Fruit fly (Drosophila melanogaster) whole organism, embryonic: ENCODE data around the gene CG4004.
A peak's percentile ranks its signal among the peaks of the same experiment; 100 is the strongest.

Experiments used
- Atf-2 ChIP-seq: fragments of 200-800 bp; sonication (Bioruptor generic); optimal IDR thresholded peaks from 2 replicates; lab custom pipeline; 2016; ENCODE audit warnings: missing biosample characterization, missing genetic modification characterization
- CG10267 ChIP-seq: fragments of 200-800 bp; sonication (Bioruptor generic); optimal IDR thresholded peaks from 2 replicates; lab custom pipeline; 2018; ENCODE audit warnings: missing biosample characterization, mild to moderate bottlenecking, missing genetic modification characterization, moderate library complexity
- CG10431 ChIP-seq: fragments of 200-800 bp; sonication (Bioruptor generic); optimal IDR thresholded peaks from 3 replicates; lab custom pipeline; 2018; ENCODE audit warnings: missing biosample characterization, mild to moderate bottlenecking, missing genetic modification characterization
- CG10462 ChIP-seq: fragments of 200-800 bp; sonication (Bioruptor generic); optimal IDR thresholded peaks from 2 replicates; lab custom pipeline; 2016; ENCODE audit warnings: missing biosample characterization, missing genetic modification characterization
- CG11560 ChIP-seq: fragments of 200-800 bp; sonication (Bioruptor generic); IDR thresholded peaks from 3 replicates; pipeline ENCODE4 v1.3.6; 2022; ENCODE audit warnings: missing biosample characterization, missing genetic modification characterization
- CG11723 ChIP-seq: fragments of 200-800 bp; sonication (Bioruptor generic); optimal IDR thresholded peaks from 2 replicates; lab custom pipeline; 2017; ENCODE audit warnings: missing biosample characterization, mild to moderate bottlenecking, missing genetic modification characterization
- CG12219 ChIP-seq: fragments of 200-800 bp; sonication (Bioruptor generic); optimal IDR thresholded peaks from 3 replicates; lab custom pipeline; 2018; ENCODE audit warnings: missing biosample characterization, mild to moderate bottlenecking, missing genetic modification characterization
- CG14441 ChIP-seq: fragments of 200-800 bp; sonication (Bioruptor generic); IDR thresholded peaks from 2 replicates; pipeline ENCODE4 v1.3.6; 2022; ENCODE audit warnings: missing biosample characterization, missing genetic modification characterization
- CG1529 ChIP-seq: fragments of 200-800 bp; sonication (Bioruptor generic); optimal IDR thresholded peaks from 3 replicates; lab custom pipeline; 2018; ENCODE audit warnings: missing biosample characterization, missing genetic modification characterization
- CG15696 ChIP-seq: fragments of 200-800 bp; sonication (Bioruptor generic); optimal IDR thresholded peaks from 2 replicates; lab custom pipeline; 2019; ENCODE audit warnings: missing biosample characterization, mild to moderate bottlenecking, missing genetic modification characterization, moderate library complexity
- CG18619 ChIP-seq: fragments of 200-800 bp; sonication (Bioruptor generic); optimal IDR thresholded peaks from 3 replicates; lab custom pipeline; 2017; ENCODE audit warnings: missing biosample characterization, mild to moderate bottlenecking, missing genetic modification characterization
- CG18764 ChIP-seq: fragments of 200-800 bp; sonication (Bioruptor generic); optimal IDR thresholded peaks from 3 replicates; lab custom pipeline; 2016; ENCODE audit warnings: missing biosample characterization, missing genetic modification characterization
- CG2712 ChIP-seq: fragments of 200-800 bp; optimal IDR thresholded peaks from 3 replicates; lab custom pipeline; 2019; ENCODE audit warnings: missing biosample characterization, mild to moderate bottlenecking, missing genetic modification characterization, moderate library complexity
- CG30403 ChIP-seq: fragments of 200-800 bp; sonication (Bioruptor generic); optimal IDR thresholded peaks from 3 replicates; lab custom pipeline; 2016; ENCODE audit warnings: missing biosample characterization, missing genetic modification characterization
- CG4282 ChIP-seq: fragments of 200-800 bp; sonication (Bioruptor generic); optimal IDR thresholded peaks from 2 replicates; lab custom pipeline; 2016; ENCODE audit warnings: missing biosample characterization, missing genetic modification characterization
- CG4404 ChIP-seq: fragments of 200-800 bp; sonication (Bioruptor generic); IDR thresholded peaks from 2 replicates; pipeline ENCODE4 v1.3.6; 2022; ENCODE audit warnings: missing biosample characterization, missing genetic modification characterization
- CG6683 ChIP-seq: fragments of 200-800 bp; sonication (Bioruptor generic); optimal IDR thresholded peaks from 2 replicates; lab custom pipeline; 2017; ENCODE audit warnings: missing biosample characterization, mild to moderate bottlenecking, missing genetic modification characterization, missing genetic modification reagents
- CG9609 ChIP-seq: fragments of 200-800 bp; sonication (Bioruptor generic); optimal IDR thresholded peaks from 3 replicates; lab custom pipeline; 2016; ENCODE audit warnings: missing biosample characterization, missing genetic modification characterization
- CoRest ChIP-seq: fragments of 200-800 bp; sonication (Bioruptor generic); optimal IDR thresholded peaks from 3 replicates; lab custom pipeline; 2018; ENCODE audit warnings: missing biosample characterization, mild to moderate bottlenecking, missing genetic modification characterization, moderate library complexity
- Dbx ChIP-seq: fragments of 200-800 bp; sonication (Bioruptor generic); IDR thresholded peaks from 3 replicates; pipeline ENCODE4 v1.3.6; 2022; ENCODE audit warnings: missing biosample characterization, missing genetic modification characterization
- E2f2 ChIP-seq: fragments of 200-800 bp; sonication (Bioruptor generic); IDR thresholded peaks from 2 replicates; pipeline ENCODE4 v1.3.6; 2022; ENCODE audit warnings: missing biosample characterization, missing genetic modification characterization
- Fer2 ChIP-seq: fragments of 200-800 bp; sonication (Bioruptor generic); optimal IDR thresholded peaks from 2 replicates; lab custom pipeline; 2018; ENCODE audit warnings: missing biosample characterization, mild to moderate bottlenecking, missing genetic modification characterization, moderate library complexity
- Hey ChIP-seq: fragments of 200-800 bp; sonication (Bioruptor generic); optimal IDR thresholded peaks from 3 replicates; lab custom pipeline; 2018; ENCODE audit warnings: missing biosample characterization, mild to moderate bottlenecking, missing genetic modification characterization
- Hmr ChIP-seq: fragments of 200-800 bp; sonication (Bioruptor generic); optimal IDR thresholded peaks from 3 replicates; lab custom pipeline; 2017; ENCODE audit warnings: mild to moderate bottlenecking, missing biosample characterization, missing genetic modification reagents, missing genetic modification characterization
- Hmx ChIP-seq: fragments of 200-800 bp; sonication (Bioruptor generic); optimal IDR thresholded peaks from 2 replicates; lab custom pipeline; 2016; ENCODE audit warnings: missing biosample characterization, missing genetic modification characterization
- NC2α ChIP-seq: fragments of 200-800 bp; sonication (Bioruptor generic); optimal IDR thresholded peaks from 2 replicates; lab custom pipeline; 2016; ENCODE audit warnings: missing biosample characterization, missing genetic modification characterization
- Opbp ChIP-seq: fragments of 200-800 bp; sonication (Bioruptor generic); IDR thresholded peaks from 3 replicates; pipeline ENCODE4 v1.3.6; 2022; ENCODE audit warnings: missing biosample characterization, missing genetic modification characterization; ENCODE audit not compliant: partially characterized antibody
- Optix ChIP-seq: fragments of 200-800 bp; sonication (Bioruptor generic); IDR thresholded peaks from 3 replicates; pipeline ENCODE4 v1.3.6; 2022; ENCODE audit warnings: missing biosample characterization, missing genetic modification characterization
- Ravus ChIP-seq: fragments of 200-800 bp; sonication (Bioruptor generic); IDR thresholded peaks from 2 replicates; pipeline ENCODE4 v1.3.6; 2022; ENCODE audit warnings: missing biosample characterization, missing genetic modification characterization
- Rfx ChIP-seq: fragments of 200-800 bp; sonication (Bioruptor generic); IDR thresholded peaks from 2 replicates; pipeline ENCODE4 v1.3.6; 2022; ENCODE audit warnings: missing biosample characterization, missing genetic modification characterization
- Sry-δ ChIP-seq: fragments of 200-800 bp; sonication (Bioruptor generic); optimal IDR thresholded peaks from 2 replicates; lab custom pipeline; 2016; ENCODE audit warnings: missing biosample characterization, missing genetic modification characterization
- Usf ChIP-seq: fragments of 200-800 bp; sonication (Bioruptor generic); optimal IDR thresholded peaks from 2 replicates; lab custom pipeline; 2017; ENCODE audit warnings: missing genotype, missing biosample characterization, missing genetic modification characterization
- Xbp1 ChIP-seq: fragments of 200-800 bp; sonication (Bioruptor generic); optimal IDR thresholded peaks from 3 replicates; lab custom pipeline; 2016; ENCODE audit warnings: missing biosample characterization, mild to moderate bottlenecking, missing genetic modification characterization
- bbx ChIP-seq: fragments of 200-800 bp; sonication (Bioruptor generic); IDR thresholded peaks from 2 replicates; pipeline ENCODE4 v1.3.6; 2022; ENCODE audit warnings: missing biosample characterization, missing genetic modification characterization; ENCODE audit not compliant: partially characterized antibody
- bigmax ChIP-seq: fragments of 200-800 bp; sonication (Bioruptor generic); optimal IDR thresholded peaks from 2 replicates; lab custom pipeline; 2018; ENCODE audit warnings: missing biosample characterization, mild to moderate bottlenecking, missing genetic modification characterization
- caup ChIP-seq: fragments of 200-800 bp; sonication (Bioruptor generic); optimal IDR thresholded peaks from 3 replicates; lab custom pipeline; 2017; ENCODE audit warnings: missing biosample characterization, mild to moderate bottlenecking, missing genetic modification characterization, moderate library complexity; ENCODE audit not compliant: severe bottlenecking
- hbn ChIP-seq: fragments of 200-800 bp; sonication (Bioruptor generic); IDR thresholded peaks from 2 replicates; pipeline ENCODE4 v1.3.6; 2022; ENCODE audit warnings: missing biosample characterization, missing genetic modification characterization; ENCODE audit not compliant: partially characterized antibody
- her ChIP-seq: fragments of 200-800 bp; sonication (Bioruptor generic); optimal IDR thresholded peaks from 2 replicates; lab custom pipeline; 2016; ENCODE audit warnings: missing biosample characterization, missing genetic modification characterization
- insv ChIP-seq, 2 experiments: fragments of 200-800 bp; sonication (Bioruptor generic); optimal IDR thresholded peaks; 3 replicates each; lab custom pipeline; 2016 to 2018; ENCODE audit warnings: missing biosample characterization in 2 of 2, missing genetic modification characterization in 2 of 2
- klu ChIP-seq: fragments of 200-800 bp; sonication (Bioruptor generic); IDR thresholded peaks from 2 replicates; pipeline ENCODE4 v1.3.6; 2022; ENCODE audit warnings: missing biosample characterization, missing genetic modification characterization
- knrl ChIP-seq: fragments of 200-800 bp; sonication (Bioruptor generic); IDR thresholded peaks from 3 replicates; pipeline ENCODE4 v1.3.6; 2022; ENCODE audit warnings: missing biosample characterization, missing genetic modification characterization; ENCODE audit not compliant: partially characterized antibody
- org-1 ChIP-seq: fragments of 200-800 bp; sonication (Bioruptor generic); optimal IDR thresholded peaks from 2 replicates; lab custom pipeline; 2017; ENCODE audit warnings: missing biosample characterization, missing genetic modification characterization
- pfk ChIP-seq: fragments of 200-800 bp; sonication (Bioruptor generic); optimal IDR thresholded peaks from 2 replicates; lab custom pipeline; 2018; ENCODE audit warnings: missing biosample characterization, mild to moderate bottlenecking, missing genetic modification characterization, moderate library complexity
- pum ChIP-seq: fragments of 200-800 bp; sonication (Bioruptor generic); optimal IDR thresholded peaks from 2 replicates; lab custom pipeline; 2016; ENCODE audit warnings: missing biosample characterization, missing genetic modification characterization
- ranshi ChIP-seq: fragments of 200-800 bp; sonication (Bioruptor generic); IDR thresholded peaks from 2 replicates; pipeline ENCODE4 v1.3.6; 2022; ENCODE audit warnings: missing biosample characterization, missing genetic modification characterization
- row ChIP-seq: fragments of 200-800 bp; sonication (Bioruptor generic); IDR thresholded peaks from 3 replicates; pipeline ENCODE4 v1.3.6; 2022; ENCODE audit warnings: missing biosample characterization, missing genetic modification characterization
- schlank ChIP-seq: fragments of 200-800 bp; sonication (Bioruptor generic); optimal IDR thresholded peaks from 2 replicates; lab custom pipeline; 2018; ENCODE audit warnings: missing biosample characterization, mild to moderate bottlenecking, missing genetic modification characterization
- ttk ChIP-seq: fragments of 200-800 bp; sonication (Bioruptor generic); IDR thresholded peaks from 2 replicates; pipeline ENCODE4 v2.1.2; 2022; ENCODE audit warnings: missing biosample characterization, missing genetic modification characterization
- vfl ChIP-seq: fragments of 200-800 bp; sonication (Bioruptor generic); optimal IDR thresholded peaks from 2 replicates; lab custom pipeline; 2016; ENCODE audit warnings: missing biosample characterization, missing genetic modification characterization
- vvl ChIP-seq: fragments of 200-800 bp; sonication (Bioruptor generic); IDR thresholded peaks from 2 replicates; pipeline ENCODE4 v1.3.6; 2022; ENCODE audit warnings: missing biosample characterization, missing genetic modification characterization

Gene CG4004

DNA sequence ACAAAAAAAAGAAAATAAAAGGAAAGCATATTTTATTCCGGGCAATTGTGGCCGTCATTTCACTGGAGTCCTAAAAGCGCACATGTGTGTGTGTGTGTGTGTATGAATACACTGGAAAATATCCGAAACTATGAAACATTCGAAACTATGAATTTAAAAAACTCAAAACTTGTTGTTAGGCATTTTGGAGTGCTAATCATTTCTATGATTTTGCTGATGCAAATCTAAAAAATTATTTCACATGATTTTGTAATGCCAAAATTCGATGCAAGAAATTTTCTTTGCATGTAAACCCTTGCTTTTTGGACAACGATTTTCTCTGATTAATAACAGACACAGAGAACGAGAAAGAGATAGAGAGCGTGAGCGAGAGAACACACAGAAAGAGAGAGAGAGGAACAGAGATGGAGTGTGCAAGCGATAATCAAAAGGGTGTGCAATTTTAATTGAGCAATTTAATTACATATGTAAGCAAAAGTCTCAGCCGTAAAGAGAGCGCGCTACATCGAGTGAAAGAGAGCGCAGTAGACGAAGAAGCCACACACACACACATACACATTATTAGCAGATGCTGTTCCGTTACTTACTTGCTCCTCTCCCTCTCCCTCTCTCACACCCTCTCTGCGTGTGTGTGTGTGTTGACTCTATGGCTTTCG lies 44.8 kb upstream of the CG4004 start (continued):
- TF ChIP-seq Fer2 (tag; lab: Kevin White, UChicago) (no peak), CG12219 (no peak), her (GFP tag; lab: Kevin White, UChicago) (no peak), Rfx (GFP tag; lab: Robert Waterston, UW) (peak; percentile 39; the same call in 1 of the 2 replicates), pum (GFP tag; lab: Kevin White, UChicago) (peak; percentile 40), klu (GFP tag; lab: Robert Waterston, UW) (no peak), CG14441 (0 out of 2 replicates have a peak, but pooled peaks have one; percentile 20), Hmx (no peak), Usf (no peak), Atf-2 (GFP tag; lab: Kevin White, UChicago) (no peak), Sry-δ (no peak), vfl (GFP tag; lab: Kevin White, UChicago) (no peak), CG30403 (GFP tag; lab: Kevin White, UChicago) (peak; percentile 24), Xbp1 (GFP tag; lab: Kevin White, UChicago) (peak; percentile 18), CG9609 (GFP tag; lab: Kevin White, UChicago) (peak; percentile 19), CG6683 (GFP tag; lab: Kevin White, UChicago) (no peak), CG1529 (GFP tag; lab: Kevin White, UChicago) (no peak), bigmax (GFP tag; lab: Kevin White, UChicago) (no peak), CoRest (tag; lab: Kevin White, UChicago) (peak; percentile 43), CG4282 (GFP tag; lab: Kevin White, UChicago) (no peak), vvl (GFP tag; lab: Robert Waterston, UW) (peak; percentile 38; the same call in 1 of the 2 replicates), NC2α (GFP tag; lab: Kevin White, UChicago) (no peak), knrl (no peak), insv (GFP tag; optimal IDR thresholded peaks at IDR 0.05; lab: Kevin White, UChicago) (no peak), row (GFP tag; lab: Robert Waterston, UW) (peak; percentile 77), ttk (GFP tag; lab: Robert Waterston, UW) (0 out of 2 replicates have a peak, but pooled peaks have one; percentile 19), schlank (tag; lab: Kevin White, UChicago) (no peak), caup (peak; percentile 5), Hey (tag; lab: Kevin White, UChicago) (no peak), Optix (GFP tag; lab: Robert Waterston, UW) (no peak), Opbp (GFP tag; lab: Robert Waterston, UW) (no peak), CG15696 (tag; lab: Kevin White, UChicago) (peak; percentile 22), CG18619 (GFP tag; lab: Kevin White, UChicago) (no peak), hbn (GFP tag; lab: Robert Waterston, UW) (no peak), bbx (GFP tag; lab: Robert Waterston, UW) (no peak), ranshi (0 out of 2 replicates have a peak, but pooled peaks have one; percentile 41), CG10462 (no peak), CG10267 (tag; lab: Kevin White, UChicago) (peak; percentile 32), org-1 (GFP tag; lab: Kevin White, UChicago) (peak; percentile 4), CG11560 (no peak), CG2712 (tag; lab: Kevin White, UChicago) (peak; percentile 60), pfk (GFP tag; lab: Kevin White, UChicago) (no peak), Dbx (GFP tag; lab: Robert Waterston, UW) (no peak), CG10431 (no peak), CG4404 (GFP tag; lab: Robert Waterston, UW) (no peak), Hmr (GFP tag; lab: Kevin White, UChicago) (peak; percentile 51), CG11723 (GFP tag; lab: Kevin White, UChicago) (no peak), CG18764 (GFP tag; lab: Kevin White, UChicago) (no peak), Ravus (GFP tag; lab: Robert Waterston, UW) (no peak), E2f2 (GFP tag; lab: Robert Waterston, UW) (no peak)
